Fruit fly (Drosophila melanogaster): ENCODE data around the gene CG6712.

CG6712 gene

dm6 chr2L:12092719-12093118, 3.6 kb downstream of the CG6712 start:
- TF ChIP-seq CG6791 (GFP tag; IDR thresholded peaks at IDR 0.05; ENCODE audit: partially characterized antibody) (0 out of 3 replicates have a peak, but pooled peaks have one; percentile 39), CG9797 (GFP tag; optimal IDR thresholded peaks at IDR 0.05) (no peak), Med (GFP tag) (peak; percentile 6), Sox102F (GFP tag; optimal IDR thresholded peaks at IDR 0.05) (no peak), twi (tag; optimal IDR thresholded peaks at IDR 0.05) (peak; percentile 74), CG11560 (tag; IDR thresholded peaks at IDR 0.05) (peak; percentile 22; the same call in 1 of the 3 replicates), CG15479 (GFP tag; optimal IDR thresholded peaks at IDR 0.05) (peak; percentile 65), zen (tag; optimal IDR thresholded peaks at IDR 0.05) (peak; percentile 62), prd (optimal IDR thresholded peaks at IDR 0.05) (no peak), prd (GFP tag; IDR thresholded peaks at IDR 0.05) (peak; percentile 84)

dm6 chr2L:12092041-12092440, 4.3 kb downstream of the CG6712 start:
- peak; percentile 86 for TF ChIP-seq cad (GFP tag; optimal IDR thresholded peaks at IDR 0.05)
- TF ChIP-seq CG12219 (GFP tag; optimal IDR thresholded peaks at IDR 0.05) = no peak
- TF ChIP-seq prd (optimal IDR thresholded peaks at IDR 0.05) = no peak
- peak; percentile 3; the same call in 1 of the 3 replicates for TF ChIP-seq prd (GFP tag; IDR thresholded peaks at IDR 0.05)
- no peak for TF ChIP-seq CG10209 (GFP tag; optimal IDR thresholded peaks at IDR 0.05)
- no peak for TF ChIP-seq fd96Cb (tag; optimal IDR thresholded peaks at IDR 0.05)
- no peak for TF ChIP-seq aop (GFP tag; IDR thresholded peaks at IDR 0.05)
- TF ChIP-seq bcd (GFP tag; optimal IDR thresholded peaks at IDR 0.05) = no peak
- TF ChIP-seq Bdp1 (GFP tag; optimal IDR thresholded peaks at IDR 0.05) = no peak
- no peak for TF ChIP-seq Aef1 (GFP tag; IDR thresholded peaks at IDR 0.05)
- TF ChIP-seq Atf6 (GFP tag; IDR thresholded peaks at IDR 0.05) = no peak
- TF ChIP-seq HHEX (GFP tag; optimal IDR thresholded peaks at IDR 0.05) = no peak
- TF ChIP-seq CG7963 (GFP tag; IDR thresholded peaks at IDR 0.05; ENCODE audit: partially characterized antibody) = no peak
- no peak for TF ChIP-seq CG33557 (GFP tag; optimal IDR thresholded peaks at IDR 0.05)
- TF ChIP-seq gsb-n (tag; optimal IDR thresholded peaks at IDR 0.05) = no peak
- TF ChIP-seq tll (GFP tag; optimal IDR thresholded peaks at IDR 0.05) = peak in 1 of 2 experiments; percentile 95
- no peak for TF ChIP-seq grn (GFP tag; optimal IDR thresholded peaks at IDR 0.05)
- TF ChIP-seq Asciz (GFP tag; optimal IDR thresholded peaks at IDR 0.05) = no peak
- TF ChIP-seq CG1647 (GFP tag; optimal IDR thresholded peaks at IDR 0.05) = no peak

DNA sequence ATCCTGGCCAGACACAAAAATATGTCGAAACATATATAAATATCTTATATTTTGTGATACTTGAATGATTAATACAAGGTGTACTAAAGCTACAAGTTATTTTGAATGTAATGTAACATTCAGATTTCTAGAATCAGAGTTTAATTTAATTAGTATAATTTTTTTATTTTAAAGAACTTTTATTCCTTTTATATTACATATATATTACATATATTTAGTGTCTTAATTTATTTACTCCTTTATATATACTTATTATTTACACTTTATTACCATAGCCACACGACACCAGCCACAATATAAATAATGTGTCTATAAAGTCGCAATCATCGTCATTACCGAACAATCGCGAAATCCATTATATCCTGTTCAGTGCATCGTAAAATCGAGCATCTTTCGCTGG, 4.8 kb downstream of the CG6712 start, which contains the start of gene Pex19:
TSS of gene Pex19 (plus strand) at position 301 of the 400 bp plus-strand sequence.
- TF ChIP-seq tin (GFP tag; optimal IDR thresholded peaks at IDR 0.05) = no peak
- no peak for TF ChIP-seq CG32767 (GFP tag; IDR thresholded peaks at IDR 0.05)
- TF ChIP-seq amos (GFP tag; IDR thresholded peaks at IDR 0.05; ENCODE audit: partially characterized antibody) = no peak
- TF ChIP-seq CG16813 (GFP tag; IDR thresholded peaks at IDR 0.05; ENCODE audit: partially characterized antibody) = no peak
- no peak for TF ChIP-seq CG10431 (GFP tag; optimal IDR thresholded peaks at IDR 0.05)
- TF ChIP-seq Nf-YC (tag; optimal IDR thresholded peaks at IDR 0.05) = no peak
- no peak for TF ChIP-seq CG10462 (GFP tag; optimal IDR thresholded peaks at IDR 0.05)
- TF ChIP-seq CG34376 (GFP tag; optimal IDR thresholded peaks at IDR 0.05) = no peak

dm6 chr2L:12089145-12089544, 7.2 kb downstream of the CG6712 start:
- peak in 1 of 2 experiments; percentile 94 for TF ChIP-seq tll (GFP tag; optimal IDR thresholded peaks at IDR 0.05)
- peak; percentile 33 for TF ChIP-seq cad (GFP tag; optimal IDR thresholded peaks at IDR 0.05)
- no peak for TF ChIP-seq corto (GFP tag; optimal IDR thresholded peaks at IDR 0.05)
- TF ChIP-seq CG33557 (GFP tag; optimal IDR thresholded peaks at IDR 0.05) = no peak

Data from whole organism, embryonic.